Worm (Caenorhabditis elegans) whole organism, late embryonic: Measurements from ENCODE around the gene coq-8.
A peak's percentile ranks its signal among the peaks of the same experiment; 100 is the strongest.

Source experiments
- C08G9.2 ChIP-seq: sonication (generic microtip); optimal IDR thresholded peaks from 2 replicates; lab custom pipeline; 2016; ENCODE audit warnings: mild to moderate bottlenecking, missing genetic modification characterization, moderate library complexity, missing compliant biosample characterization
- K02D7.2 ChIP-seq: sonication (generic microtip); optimal IDR thresholded peaks from 2 replicates; lab custom pipeline; 2017; ENCODE audit warnings: mild to moderate bottlenecking, missing genetic modification characterization, missing compliant biosample characterization
- K09A11.1 ChIP-seq: sonication (generic microtip); optimal IDR thresholded peaks from 2 replicates; lab custom pipeline; 2017; ENCODE audit warnings: antibody characterized with exemption, mild to moderate bottlenecking, missing genetic modification characterization, missing compliant biosample characterization; ENCODE audit not compliant: insufficient read depth
- ahr-1 ChIP-seq: sonication (generic microtip); optimal IDR thresholded peaks from 2 replicates; lab custom pipeline; 2016; ENCODE audit warnings: missing genetic modification characterization, missing compliant biosample characterization
- ceh-14 ChIP-seq: sonication (generic microtip); optimal IDR thresholded peaks from 2 replicates; lab custom pipeline; 2016; ENCODE audit warnings: missing genotype, missing genetic modification characterization, missing compliant biosample characterization
- ceh-18 ChIP-seq: sonication (generic microtip); optimal IDR thresholded peaks from 2 replicates; lab custom pipeline; 2016; ENCODE audit warnings: missing genetic modification characterization, missing compliant biosample characterization
- ceh-19 ChIP-seq: fragments of 200-800 bp; sonication (Bioruptor generic); optimal IDR thresholded peaks from 2 replicates; lab custom pipeline; 2018; ENCODE audit warnings: mild to moderate bottlenecking, missing genetic modification characterization, missing compliant biosample characterization
- ceh-2 ChIP-seq: sonication (generic microtip); optimal IDR thresholded peaks from 2 replicates; lab custom pipeline; 2016; ENCODE audit warnings: missing genotype, missing genetic modification characterization, missing compliant biosample characterization
- ceh-24 ChIP-seq: sonication (generic microtip); optimal IDR thresholded peaks from 2 replicates; lab custom pipeline; 2016; ENCODE audit warnings: mild to moderate bottlenecking, missing genetic modification characterization, missing compliant biosample characterization
- ceh-30 ChIP-seq: fragments of 150-350 bp; optimal IDR thresholded peaks from 2 replicates; lab custom pipeline; 2014; ENCODE audit warnings: missing biosample characterization, missing genetic modification characterization
- ceh-31 ChIP-seq: sonication (generic microtip); optimal IDR thresholded peaks from 2 replicates; lab custom pipeline; 2016; ENCODE audit warnings: missing genetic modification characterization, missing compliant biosample characterization
- ceh-9 ChIP-seq: sonication (generic microtip); optimal IDR thresholded peaks from 2 replicates; lab custom pipeline; 2016; ENCODE audit warnings: mild to moderate bottlenecking, missing genetic modification characterization, inconsistent platforms, missing compliant biosample characterization
- elt-4 ChIP-seq: sonication (generic microtip); optimal IDR thresholded peaks from 2 replicates; lab custom pipeline; 2016; ENCODE audit warnings: missing genetic modification characterization, missing compliant biosample characterization
- ets-4 ChIP-seq: sonication (generic microtip); optimal IDR thresholded peaks from 2 replicates; lab custom pipeline; 2016; ENCODE audit warnings: missing genetic modification characterization, missing compliant biosample characterization
- eyg-1 ChIP-seq: sonication (generic microtip); optimal IDR thresholded peaks from 2 replicates; lab custom pipeline; 2016; ENCODE audit warnings: missing genotype, missing genetic modification characterization, missing compliant biosample characterization
- fax-1 ChIP-seq: sonication (generic microtip); optimal IDR thresholded peaks from 2 replicates; lab custom pipeline; 2016; ENCODE audit warnings: missing genotype, missing genetic modification characterization, missing compliant biosample characterization
- fkh-10 ChIP-seq: fragments of 150-350 bp; optimal IDR thresholded peaks from 2 replicates; lab custom pipeline; 2014; ENCODE audit warnings: missing biosample characterization, missing genetic modification reagents, missing genetic modification characterization
- hlh-13 ChIP-seq: fragments of 200-800 bp; sonication (Bioruptor generic); optimal IDR thresholded peaks from 2 replicates; lab custom pipeline; 2018; ENCODE audit warnings: mild to moderate bottlenecking, missing genetic modification characterization, missing compliant biosample characterization
- hlh-30 ChIP-seq: sonication (generic microtip); optimal IDR thresholded peaks from 2 replicates; lab custom pipeline; 2017; ENCODE audit warnings: antibody characterized with exemption, missing genetic modification characterization, missing compliant biosample characterization; ENCODE audit not compliant: insufficient read depth
- hlh-6 ChIP-seq: sonication (generic microtip); optimal IDR thresholded peaks from 2 replicates; lab custom pipeline; 2016; ENCODE audit warnings: missing genotype, missing genetic modification characterization, missing compliant biosample characterization
- hlh-8 ChIP-seq: sonication (generic microtip); optimal IDR thresholded peaks from 2 replicates; lab custom pipeline; 2016; ENCODE audit warnings: missing genotype, missing genetic modification characterization, missing compliant biosample characterization
- lim-6 ChIP-seq: sonication (generic microtip); optimal IDR thresholded peaks from 2 replicates; lab custom pipeline; 2016; ENCODE audit warnings: missing genetic modification characterization, missing compliant biosample characterization
- nhr-232 ChIP-seq: sonication (generic microtip); optimal IDR thresholded peaks from 2 replicates; lab custom pipeline; 2016; ENCODE audit warnings: missing genetic modification characterization, missing compliant biosample characterization
- pax-1 ChIP-seq: fragments of 150-350 bp; optimal IDR thresholded peaks from 2 replicates; lab custom pipeline; 2014; ENCODE audit warnings: missing biosample characterization, missing genetic modification characterization
- pha-4 ChIP-seq: fragments of 150-350 bp; optimal IDR thresholded peaks from 2 replicates; lab custom pipeline; 2018; ENCODE audit warnings: missing biosample characterization, missing genetic modification reagents, missing genetic modification characterization
- pqm-1 ChIP-seq: sonication (generic microtip); optimal IDR thresholded peaks from 2 replicates; lab custom pipeline; 2016; ENCODE audit warnings: missing genetic modification characterization, missing compliant biosample characterization
- ref-2 ChIP-seq: sonication (generic microtip); optimal IDR thresholded peaks from 2 replicates; lab custom pipeline; 2016; ENCODE audit warnings: missing genetic modification characterization, missing compliant biosample characterization
- rnt-1 ChIP-seq: sonication (generic microtip); optimal IDR thresholded peaks from 2 replicates; lab custom pipeline; 2016; ENCODE audit warnings: missing genetic modification characterization, missing compliant biosample characterization
- syd-9 ChIP-seq: sonication (generic microtip); optimal IDR thresholded peaks from 2 replicates; lab custom pipeline; 2016; ENCODE audit warnings: mild to moderate bottlenecking, missing genetic modification characterization, moderate library complexity, missing compliant biosample characterization
- tbx-7 ChIP-seq: sonication (generic microtip); optimal IDR thresholded peaks from 2 replicates; lab custom pipeline; 2016; ENCODE audit warnings: missing genotype, missing genetic modification characterization, missing compliant biosample characterization
- unc-42 ChIP-seq: sonication (generic microtip); optimal IDR thresholded peaks from 2 replicates; lab custom pipeline; 2016; ENCODE audit warnings: missing genotype, missing genetic modification characterization, missing compliant biosample characterization
- unc-55 ChIP-seq: sonication (generic microtip); optimal IDR thresholded peaks from 2 replicates; lab custom pipeline; 2017; ENCODE audit warnings: missing biosample characterization, missing genetic modification reagents, missing genetic modification characterization
- zip-5 ChIP-seq: sonication (generic microtip); optimal IDR thresholded peaks from 2 replicates; lab custom pipeline; 2016; ENCODE audit warnings: missing genetic modification characterization, missing compliant biosample characterization
- ztf-16 ChIP-seq: sonication (generic microtip); optimal IDR thresholded peaks from 2 replicates; lab custom pipeline; 2017; ENCODE audit warnings: missing genetic modification characterization, missing compliant biosample characterization

Gene coq-8

DNA sequence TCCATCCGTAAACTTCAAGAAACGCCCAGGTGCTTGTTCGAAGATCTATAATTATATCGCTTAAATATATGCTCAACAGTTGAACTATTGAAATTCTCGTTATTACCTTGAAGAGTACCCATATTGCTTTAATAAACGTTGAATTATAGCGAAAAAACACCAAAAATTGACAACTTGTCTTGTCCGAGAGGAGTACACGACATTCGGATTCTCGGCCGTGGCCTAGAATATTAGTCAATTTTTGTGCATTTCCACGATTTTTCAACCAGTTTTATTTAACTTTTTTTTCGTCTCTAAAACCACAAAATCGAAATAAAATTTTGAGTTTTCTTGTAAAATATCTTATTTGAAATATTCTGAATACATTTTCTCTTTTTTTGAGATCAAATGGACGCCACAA is 49.1 kb downstream of the coq-8 start, which contains the start of the genes F26F4.9 and cee-1:
TSS of gene F26F4.9 (minus strand) at position 205 of the 400 bp plus-strand sequence.
TSS of gene cee-1 (plus strand) at position 383 of the 400 bp plus-strand sequence.
- TF ChIP-seq ceh-2 (peak; percentile 71), ahr-1 (no peak), syd-9 (tag; lab: Kevin White, UChicago) (no peak), ets-4 (tag; lab: Kevin White, UChicago) (peak; percentile 75), hlh-13 (no peak), ceh-31 (tag; lab: Kevin White, UChicago) (peak; percentile 85), unc-55 (peak; percentile 30), lim-6 (tag; lab: Kevin White, UChicago) (peak; percentile 39), pqm-1 (tag; lab: Kevin White, UChicago) (no peak), hlh-6 (tag; lab: Kevin White, UChicago) (no peak), ceh-14 (tag; lab: Kevin White, UChicago) (no peak), rnt-1 (tag; lab: Kevin White, UChicago) (peak; percentile 7), fax-1 (tag; lab: Kevin White, UChicago) (peak; percentile 2), ceh-9 (tag; lab: Kevin White, UChicago) (no peak), ceh-24 (tag; lab: Kevin White, UChicago) (no peak), K02D7.2 (tag; lab: Kevin White, UChicago) (no peak), unc-42 (tag; lab: Kevin White, UChicago) (no peak), ref-2 (tag; lab: Kevin White, UChicago) (peak; percentile 25), ceh-30 (tag; lab: Kevin White, UChicago) (no peak), eyg-1 (tag; lab: Kevin White, UChicago) (no peak), hlh-30 (tag; lab: Kevin White, UChicago) (no peak), hlh-8 (tag; lab: Kevin White, UChicago) (peak; percentile 72), nhr-232 (tag; lab: Kevin White, UChicago) (no peak), C08G9.2 (tag; lab: Kevin White, UChicago) (peak; percentile 85), zip-5 (peak; percentile 52), ztf-16 (tag; lab: Kevin White, UChicago) (peak; percentile 13), ceh-18 (tag; lab: Kevin White, UChicago) (peak; percentile 38), K09A11.1 (tag; lab: Kevin White, UChicago) (no peak), tbx-7 (tag; lab: Kevin White, UChicago) (peak; percentile 71), pax-1 (tag; lab: Kevin White, UChicago) (no peak), ceh-19 (no peak)
- TF ChIP-seq, all 69 proteins: peak for 14

DNA sequence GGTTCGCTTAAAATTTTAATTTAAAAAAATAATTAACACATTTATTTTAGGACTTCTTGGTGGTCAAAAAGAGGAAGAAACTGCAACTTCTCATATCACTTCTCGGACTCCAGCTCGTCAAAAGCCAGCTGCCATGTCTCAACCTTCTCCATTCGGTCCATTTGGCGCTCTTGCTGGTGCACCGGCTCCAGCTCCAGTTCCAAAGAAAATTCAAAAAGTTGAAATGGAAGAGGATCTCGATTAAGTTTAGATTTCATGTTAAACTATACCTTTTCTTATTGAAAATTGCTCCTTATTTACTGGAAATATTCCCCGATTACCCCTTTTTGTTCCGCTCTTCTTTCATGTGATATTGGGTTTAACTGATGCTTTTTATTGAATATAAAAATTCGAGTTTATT is 50.5 kb downstream of the coq-8 start:
- no peak for TF ChIP-seq elt-4 (tag; lab: Kevin White, UChicago)
- no peak for TF ChIP-seq pha-4 (tag; lab: Kevin White, UChicago)
- no peak for TF ChIP-seq fkh-10
- no peak for TF ChIP-seq tbx-7 (tag; lab: Kevin White, UChicago)
